Worm (Caenorhabditis elegans): Measurements from ENCODE around the gene ZK185.3.

Gene ZK185.3

ce11 chrIV:4542972-4543371, 12.7 kb upstream of the ZK185.3 start:
- no peak for TF ChIP-seq mab-5 (tag; optimal IDR thresholded peaks at IDR 0.05)
- TF ChIP-seq nhr-2 (tag; optimal IDR thresholded peaks at IDR 0.05) = no peak
- TF ChIP-seq nhr-12 (tag; optimal IDR thresholded peaks at IDR 0.05) = no peak
- no peak for TF ChIP-seq drap-1 (GFP tag; optimal IDR thresholded peaks at IDR 0.05)
- no peak for TF ChIP-seq sptf-1 (tag; optimal IDR thresholded peaks at IDR 0.05)
- TF ChIP-seq snpc-4 (tag; optimal IDR thresholded peaks at IDR 0.05) = no peak
- no peak for TF ChIP-seq ceh-43 (GFP tag; optimal IDR thresholded peaks at IDR 0.05)
- TF ChIP-seq sem-2 (GFP tag; optimal IDR thresholded peaks at IDR 0.05) = no peak

ce11 chrIV:4541195-4541594, 11.0 kb upstream of the ZK185.3 start:
- TF ChIP-seq unc-62 (GFP tag; optimal IDR thresholded peaks at IDR 0.05) = no peak
- no peak for TF ChIP-seq ham-2 (GFP tag; optimal IDR thresholded peaks at IDR 0.05)
- TF ChIP-seq ces-1 (GFP tag; optimal IDR thresholded peaks at IDR 0.05) = no peak
- TF ChIP-seq nhr-28 (tag; optimal IDR thresholded peaks at IDR 0.05) = no peak
- TF ChIP-seq ztf-11 (tag; optimal IDR thresholded peaks at IDR 0.05) = no peak
- no peak for TF ChIP-seq mep-1 (tag; optimal IDR thresholded peaks at IDR 0.05)
- TF ChIP-seq flh-1 (GFP tag; optimal IDR thresholded peaks at IDR 0.05) = no peak
- no peak for TF ChIP-seq pha-4 (tag; optimal IDR thresholded peaks at IDR 0.05)
- TF ChIP-seq lin-13 (tag; optimal IDR thresholded peaks at IDR 0.05) = no peak
- TF ChIP-seq bed-3 (GFP tag; optimal IDR thresholded peaks at IDR 0.05) = no peak
- TF ChIP-seq elt-3 (tag; optimal IDR thresholded peaks at IDR 0.05) = no peak
- no peak for TF ChIP-seq lsy-2 (tag; optimal IDR thresholded peaks at IDR 0.05)

ce11 chrIV:4538672-4539071, 8.4 kb upstream of the ZK185.3 start:
- TF ChIP-seq ham-2 (GFP tag; optimal IDR thresholded peaks at IDR 0.05) = no peak
- no peak for TF ChIP-seq snpc-4 (tag; optimal IDR thresholded peaks at IDR 0.05)
- TF ChIP-seq lin-32 (GFP tag; optimal IDR thresholded peaks at IDR 0.05) = no peak
- TF ChIP-seq ztf-11 (tag; optimal IDR thresholded peaks at IDR 0.05) = no peak
- TF ChIP-seq ceh-43 (GFP tag; optimal IDR thresholded peaks at IDR 0.05) = no peak
- TF ChIP-seq bed-3 (GFP tag; optimal IDR thresholded peaks at IDR 0.05) = no peak

- TF ChIP-seq nhr-28 (tag; optimal IDR thresholded peaks at IDR 0.05) (no peak), zip-8 (tag; optimal IDR thresholded peaks at IDR 0.05) (no peak), lin-32 (GFP tag; optimal IDR thresholded peaks at IDR 0.05) (no peak), ztf-11 (tag; optimal IDR thresholded peaks at IDR 0.05) (no peak), ceh-43 (GFP tag; optimal IDR thresholded peaks at IDR 0.05) (no peak), nhr-2 (tag; optimal IDR thresholded peaks at IDR 0.05) (no peak), drap-1 (GFP tag; optimal IDR thresholded peaks at IDR 0.05) (no peak), sem-2 (GFP tag; optimal IDR thresholded peaks at IDR 0.05) (no peak), mep-1 (tag; optimal IDR thresholded peaks at IDR 0.05) (no peak), hlh-1 (tag; optimal IDR thresholded peaks at IDR 0.05) (no peak)
Observed at ce11 chrIV:4536247-4536646, 6.0 kb upstream of the ZK185.3 start, which contains the start of gene ZK185.2. Gene ZK185.2 (plus strand): TSS chrIV:4536547.

ce11 chrIV:4533025-4533424, 2.8 kb upstream of the ZK185.3 start, which contains the start of gene ZK185.4:
Gene ZK185.4 (minus strand): TSS chrIV:4533125.
- TF ChIP-seq elt-1 (tag; optimal IDR thresholded peaks at IDR 0.05; ENCODE audit: borderline replicate concordance, insufficient read depth) (no peak), ceh-43 (GFP tag; optimal IDR thresholded peaks at IDR 0.05) (no peak), ceh-83 (GFP tag; optimal IDR thresholded peaks at IDR 0.05) (no peak), sptf-1 (tag; optimal IDR thresholded peaks at IDR 0.05) (no peak), nhr-76 (tag; optimal IDR thresholded peaks at IDR 0.05) (no peak), ham-2 (GFP tag; optimal IDR thresholded peaks at IDR 0.05) (no peak), mab-5 (tag; optimal IDR thresholded peaks at IDR 0.05) (no peak), nhr-237 (tag; optimal IDR thresholded peaks at IDR 0.05) (no peak)

- TF ChIP-seq unc-62 (GFP tag; optimal IDR thresholded peaks at IDR 0.05) (no peak), nhr-28 (tag; optimal IDR thresholded peaks at IDR 0.05) (no peak), nhr-76 (tag; optimal IDR thresholded peaks at IDR 0.05) (no peak), mab-5 (tag; optimal IDR thresholded peaks at IDR 0.05) (no peak), nhr-12 (tag; optimal IDR thresholded peaks at IDR 0.05) (no peak)
Observed at ce11 chrIV:4526724-4527123, 3.5 kb downstream of the ZK185.3 start.

- TF ChIP-seq nhr-76 (tag; optimal IDR thresholded peaks at IDR 0.05) = no peak
- TF ChIP-seq lsy-2 (tag; optimal IDR thresholded peaks at IDR 0.05) = no peak
- no peak for TF ChIP-seq cnd-1 (tag; optimal IDR thresholded peaks at IDR 0.05)
- TF ChIP-seq unc-62 (GFP tag; optimal IDR thresholded peaks at IDR 0.05) = no peak
- TF ChIP-seq lin-13 (tag; optimal IDR thresholded peaks at IDR 0.05) = no peak
- TF ChIP-seq ces-1 (GFP tag; optimal IDR thresholded peaks at IDR 0.05) = no peak
- no peak for TF ChIP-seq ceh-43 (GFP tag; optimal IDR thresholded peaks at IDR 0.05)
- TF ChIP-seq drap-1 (GFP tag; optimal IDR thresholded peaks at IDR 0.05) = no peak
- no peak for TF ChIP-seq M03D4.4 (tag; optimal IDR thresholded peaks at IDR 0.05)
- no peak for TF ChIP-seq hlh-1 (tag; optimal IDR thresholded peaks at IDR 0.05)
- no peak for TF ChIP-seq elt-1 (tag; optimal IDR thresholded peaks at IDR 0.05; ENCODE audit: borderline replicate concordance, insufficient read depth)
- TF ChIP-seq bed-3 (GFP tag; optimal IDR thresholded peaks at IDR 0.05) = no peak
- no peak for TF ChIP-seq flh-1 (GFP tag; optimal IDR thresholded peaks at IDR 0.05)
- TF ChIP-seq ceh-39 (tag; optimal IDR thresholded peaks at IDR 0.05) = no peak
Observed at ce11 chrIV:4526028-4526427, 4.2 kb downstream of the ZK185.3 start.

All from whole organism, mixed stage, embryonic.